Fruit fly (Drosophila melanogaster) whole organism, embryonic: ENCODE measurements around the gene Frmd5.
A peak's percentile ranks its signal among the peaks of the same experiment; 100 is the strongest.

Experiments
- Atf-2 ChIP-seq: fragments of 200-800 bp; sonication (Bioruptor generic); optimal IDR thresholded peaks from 2 replicates; lab custom pipeline; 2016; ENCODE audit warnings: missing biosample characterization, missing genetic modification characterization
- BtbVII ChIP-seq: fragments of 200-800 bp; sonication (Bioruptor generic); optimal IDR thresholded peaks from 3 replicates; lab custom pipeline; 2017; ENCODE audit warnings: missing biosample characterization, mild to moderate bottlenecking, missing genetic modification characterization
- Bteb2 ChIP-seq: fragments of 200-800 bp; sonication (Bioruptor generic); optimal IDR thresholded peaks from 2 replicates; lab custom pipeline; 2016; ENCODE audit warnings: missing biosample characterization, missing genetic modification characterization
- CG10147 ChIP-seq: fragments of 200-800 bp; sonication (Bioruptor generic); optimal IDR thresholded peaks from 2 replicates; lab custom pipeline; 2019; ENCODE audit warnings: missing biosample characterization, mild to moderate bottlenecking, missing genetic modification characterization, moderate library complexity
- CG10209 ChIP-seq: fragments of 200-800 bp; sonication (Bioruptor generic); optimal IDR thresholded peaks from 3 replicates; lab custom pipeline; 2017; ENCODE audit warnings: missing biosample characterization, mild to moderate bottlenecking, missing genetic modification characterization, missing genetic modification reagents
- CG11695 ChIP-seq: fragments of 200-800 bp; sonication (Bioruptor generic); IDR thresholded peaks from 3 replicates; pipeline ENCODE4 v1.3.6; 2022; ENCODE audit warnings: missing biosample characterization, missing genetic modification characterization
- CG1233 ChIP-seq: fragments of 200-800 bp; sonication (Bioruptor generic); optimal IDR thresholded peaks from 4 replicates; lab custom pipeline; 2018; ENCODE audit warnings: missing biosample characterization, mild to moderate bottlenecking, missing genetic modification characterization
- CG13894 ChIP-seq: fragments of 200-800 bp; sonication (Bioruptor generic); optimal IDR thresholded peaks from 3 replicates; lab custom pipeline; 2018; ENCODE audit warnings: missing biosample characterization, mild to moderate bottlenecking, missing genetic modification characterization, moderate library complexity
- CG1647 ChIP-seq: fragments of 200-800 bp; sonication (Bioruptor generic); optimal IDR thresholded peaks from 3 replicates; lab custom pipeline; 2016; ENCODE audit warnings: missing biosample characterization, missing genetic modification characterization
- CG2875 ChIP-seq: fragments of 200-800 bp; sonication (Bioruptor generic); optimal IDR thresholded peaks from 2 replicates; lab custom pipeline; 2017; ENCODE audit warnings: missing biosample characterization, mild to moderate bottlenecking, missing genetic modification characterization, missing genetic modification reagents
- CG31388 ChIP-seq: fragments of 200-800 bp; sonication (Bioruptor generic); optimal IDR thresholded peaks from 2 replicates; lab custom pipeline; 2016; ENCODE audit warnings: missing biosample characterization, missing genetic modification characterization
- CG33213 ChIP-seq: fragments of 200-800 bp; sonication (Bioruptor generic); optimal IDR thresholded peaks from 3 replicates; lab custom pipeline; 2016; ENCODE audit warnings: missing biosample characterization, missing genetic modification characterization
- CG33557 ChIP-seq: fragments of 200-800 bp; sonication (Bioruptor generic); optimal IDR thresholded peaks from 2 replicates; lab custom pipeline; 2019; ENCODE audit warnings: missing biosample characterization, mild to moderate bottlenecking, missing genetic modification characterization, moderate library complexity
- CG4404 ChIP-seq: fragments of 200-800 bp; sonication (Bioruptor generic); IDR thresholded peaks from 2 replicates; pipeline ENCODE4 v1.3.6; 2022; ENCODE audit warnings: missing biosample characterization, missing genetic modification characterization
- CG4730 ChIP-seq: fragments of 200-800 bp; sonication (Bioruptor generic); IDR thresholded peaks from 2 replicates; pipeline ENCODE4 v1.3.6; 2022; ENCODE audit warnings: missing biosample characterization, missing genetic modification characterization
- CG6813 ChIP-seq: fragments of 200-800 bp; sonication (Bioruptor generic); optimal IDR thresholded peaks from 2 replicates; lab custom pipeline; 2017; ENCODE audit warnings: missing biosample characterization, missing genetic modification characterization, mild to moderate bottlenecking, moderate library complexity, missing genetic modification reagents
- CG7963 ChIP-seq: fragments of 200-800 bp; sonication (Bioruptor generic); IDR thresholded peaks from 3 replicates; pipeline ENCODE4 v1.3.6; 2022; ENCODE audit warnings: missing biosample characterization, missing genetic modification characterization; ENCODE audit not compliant: partially characterized antibody
- CG8290 ChIP-seq, 3 experiments: fragments of 200-800 bp; sonication (Bioruptor generic); optimal IDR thresholded peaks; 2 replicates each; lab custom pipeline; 2016 to 2019; ENCODE audit warnings: missing biosample characterization in 3 of 3, missing genetic modification characterization in 3 of 3, mild to moderate bottlenecking in 2 of 3, moderate library complexity in 1 of 3
- CG9215 ChIP-seq: fragments of 200-800 bp; sonication (Bioruptor generic); IDR thresholded peaks from 2 replicates; pipeline ENCODE4 v1.3.6; 2022; ENCODE audit warnings: missing biosample characterization, missing genetic modification characterization
- CG9817 ChIP-seq: fragments of 200-800 bp; sonication (Bioruptor generic); optimal IDR thresholded peaks from 2 replicates; lab custom pipeline; 2018; ENCODE audit warnings: missing biosample characterization, mild to moderate bottlenecking, missing genetic modification characterization, moderate library complexity
- CG9932 ChIP-seq: fragments of 200-800 bp; sonication (Bioruptor generic); IDR thresholded peaks from 2 replicates; pipeline ENCODE4 v1.3.6; 2022; ENCODE audit warnings: missing biosample characterization, missing genetic modification characterization
- CkIIα-i1 ChIP-seq: fragments of 200-800 bp; sonication (Bioruptor generic); IDR thresholded peaks from 2 replicates; pipeline ENCODE4 v1.3.6; 2022; ENCODE audit warnings: missing biosample characterization, missing genetic modification characterization
- D19A ChIP-seq: fragments of 200-800 bp; optimal IDR thresholded peaks from 3 replicates; lab custom pipeline; 2019; ENCODE audit warnings: missing biosample characterization, mild to moderate bottlenecking, missing genetic modification characterization, moderate library complexity
- Dbx ChIP-seq: fragments of 200-800 bp; sonication (Bioruptor generic); IDR thresholded peaks from 3 replicates; pipeline ENCODE4 v1.3.6; 2022; ENCODE audit warnings: missing biosample characterization, missing genetic modification characterization
- Drgx ChIP-seq: fragments of 200-800 bp; sonication (Bioruptor generic); IDR thresholded peaks from 2 replicates; pipeline ENCODE4 v1.3.6; 2022; ENCODE audit warnings: missing biosample characterization, missing genetic modification characterization
- Elba2 ChIP-seq: fragments of 200-800 bp; sonication (Bioruptor generic); optimal IDR thresholded peaks from 3 replicates; lab custom pipeline; 2016; ENCODE audit warnings: missing biosample characterization, missing genetic modification characterization
- Ets65A ChIP-seq: fragments of 200-800 bp; sonication (Bioruptor generic); peaks from one replicate; lab custom pipeline; 2016; ENCODE audit warnings: missing biosample characterization, missing genetic modification characterization
- HHEX ChIP-seq: fragments of 200-800 bp; sonication (Bioruptor generic); optimal IDR thresholded peaks from 3 replicates; lab custom pipeline; 2017; ENCODE audit warnings: missing biosample characterization, mild to moderate bottlenecking, missing genetic modification characterization, missing genetic modification reagents
- Hmx ChIP-seq: fragments of 200-800 bp; sonication (Bioruptor generic); optimal IDR thresholded peaks from 2 replicates; lab custom pipeline; 2016; ENCODE audit warnings: missing biosample characterization, missing genetic modification characterization
- Hr78 ChIP-seq, 2 experiments: fragments of 200-800 bp in 1 of 2; fragments of >200 bp in 1 of 2; sonication (Bioruptor generic) in 1 of 2; optimal IDR thresholded peaks; 2 replicates each; lab custom pipeline; 2017 to 2019; ENCODE audit warnings: missing biosample characterization in 2 of 2, missing genetic modification characterization in 2 of 2, mild to moderate bottlenecking in 1 of 2, moderate library complexity in 1 of 2
- Kr ChIP-seq: fragments of 200-800 bp; sonication (Bioruptor generic); optimal IDR thresholded peaks from 2 replicates; lab custom pipeline; 2017; ENCODE audit warnings: missing biosample characterization, mild to moderate bottlenecking, missing genetic modification characterization
- MBD-R2 ChIP-seq: fragments of 200-800 bp; sonication (Bioruptor generic); IDR thresholded peaks from 2 replicates; pipeline ENCODE4 v1.3.6; 2022; ENCODE audit warnings: missing biosample characterization, missing genetic modification characterization
- Rfx ChIP-seq: fragments of 200-800 bp; sonication (Bioruptor generic); IDR thresholded peaks from 2 replicates; pipeline ENCODE4 v1.3.6; 2022; ENCODE audit warnings: missing biosample characterization, missing genetic modification characterization
- Six4 ChIP-seq: fragments of 200-800 bp; sonication (Bioruptor generic); optimal IDR thresholded peaks from 2 replicates; lab custom pipeline; 2016; ENCODE audit warnings: missing biosample characterization, missing genetic modification characterization
- Sry-β ChIP-seq: fragments of 200-800 bp; sonication (Bioruptor generic); optimal IDR thresholded peaks from 2 replicates; lab custom pipeline; 2018; ENCODE audit warnings: missing biosample characterization, mild to moderate bottlenecking, missing genetic modification characterization, moderate library complexity
- TFAM ChIP-seq: fragments of 200-800 bp; sonication (Bioruptor generic); optimal IDR thresholded peaks from 2 replicates; lab custom pipeline; 2017; ENCODE audit warnings: missing biosample characterization, missing genetic modification characterization, inconsistent platforms
- aop ChIP-seq: fragments of 200-800 bp; sonication (Bioruptor generic); IDR thresholded peaks from 2 replicates; pipeline ENCODE4 v1.3.6; 2022; ENCODE audit warnings: missing biosample characterization, missing genetic modification characterization
- dimm ChIP-seq: fragments of 200-800 bp; sonication (Bioruptor generic); IDR thresholded peaks from 2 replicates; pipeline ENCODE4 v1.3.6; 2022; ENCODE audit warnings: missing biosample characterization, missing genetic modification characterization
- en ChIP-seq: fragments of 200-800 bp; sonication (Bioruptor generic); optimal IDR thresholded peaks from 2 replicates; lab custom pipeline; 2016; ENCODE audit warnings: missing biosample characterization, missing genetic modification characterization
- hkb ChIP-seq, 2 experiments: fragments of 200-800 bp in 1 of 2; fragments of >200 bp in 1 of 2; sonication (Bioruptor generic) in 1 of 2; IDR thresholded peaks in 1 of 2; optimal IDR thresholded peaks in 1 of 2; 2 replicates each; pipeline versions ENCODE4 v1.3.6 to Lab custom; 2017 to 2022; ENCODE audit warnings: missing biosample characterization in 1 of 2, missing genetic modification characterization in 1 of 2
- lilli ChIP-seq: fragments of 200-800 bp; sonication (Bioruptor generic); optimal IDR thresholded peaks from 3 replicates; lab custom pipeline; 2016; ENCODE audit warnings: missing biosample characterization, missing genetic modification characterization
- pan ChIP-seq, 4 experiments: fragments of >200 bp in 3 of 4; fragments of 200-800 bp in 1 of 4; sonication (Bioruptor generic) in 1 of 4; optimal IDR thresholded peaks in 3 of 4; IDR thresholded peaks in 1 of 4; 2 replicates each; pipeline versions ENCODE4 v1.3.6 to Lab custom; 2017 to 2022; ENCODE audit warnings: missing biosample characterization in 2 of 4, missing genetic modification characterization in 2 of 4, mixed read lengths in 1 of 4
- pum ChIP-seq: fragments of 200-800 bp; sonication (Bioruptor generic); optimal IDR thresholded peaks from 2 replicates; lab custom pipeline; 2016; ENCODE audit warnings: missing biosample characterization, missing genetic modification characterization
- slp2 ChIP-seq: fragments of 200-800 bp; sonication (Bioruptor generic); optimal IDR thresholded peaks from 2 replicates; lab custom pipeline; 2016; ENCODE audit warnings: missing biosample characterization, missing genetic modification characterization
- so ChIP-seq: fragments of 200-800 bp; sonication (Bioruptor generic); IDR thresholded peaks from 3 replicates; pipeline ENCODE4 v1.3.6; 2022; ENCODE audit warnings: missing biosample characterization, missing genetic modification characterization
- ttk ChIP-seq: fragments of 200-800 bp; sonication (Bioruptor generic); IDR thresholded peaks from 2 replicates; pipeline ENCODE4 v2.1.2; 2022; ENCODE audit warnings: missing biosample characterization, missing genetic modification characterization
- vvl ChIP-seq: fragments of 200-800 bp; sonication (Bioruptor generic); IDR thresholded peaks from 2 replicates; pipeline ENCODE4 v1.3.6; 2022; ENCODE audit warnings: missing biosample characterization, missing genetic modification characterization
- zen ChIP-seq: fragments of 200-800 bp; sonication (Bioruptor generic); optimal IDR thresholded peaks from 3 replicates; lab custom pipeline; 2018; ENCODE audit warnings: missing biosample characterization, mild to moderate bottlenecking, missing genetic modification characterization, moderate library complexity
- zen2 ChIP-seq: fragments of 200-800 bp; sonication (Bioruptor generic); IDR thresholded peaks from 3 replicates; pipeline ENCODE4 v1.3.6; 2022; ENCODE audit warnings: missing biosample characterization, missing genetic modification characterization; ENCODE audit not compliant: partially characterized antibody

Gene Frmd5

DNA sequence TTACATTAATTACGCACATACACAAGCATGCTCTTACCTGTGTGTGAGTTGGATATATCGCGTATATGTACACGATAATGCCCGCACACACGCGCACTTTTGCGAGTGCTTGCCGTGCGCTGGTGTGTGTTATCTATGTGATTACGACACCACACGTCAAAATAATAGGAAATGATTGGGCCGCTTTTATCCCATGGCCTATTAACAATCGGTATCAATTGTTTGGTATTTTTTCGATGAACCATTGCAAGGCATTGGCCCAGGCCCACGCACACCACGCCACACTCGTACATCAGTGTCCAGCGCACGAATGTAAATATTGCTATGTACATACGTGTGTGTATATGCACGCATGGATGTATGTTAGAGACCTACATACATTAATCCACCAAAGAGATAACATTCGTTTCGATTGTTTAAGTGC is 9.4 kb upstream of the Frmd5 start (continued):
- TF ChIP-seq CG33213 (GFP tag; lab: Kevin White, UChicago), result peak; percentile 61
- peak; percentile 81; the same call in 2 of the 3 replicates for TF ChIP-seq Dbx (GFP tag; lab: Robert Waterston, UW)
- no peak for TF ChIP-seq CG7963
- no peak for TF ChIP-seq Kr (GFP tag; lab: Kevin White, UChicago)
- TF ChIP-seq pan (optimal IDR thresholded peaks at IDR 0.05; lab: Kevin White, UChicago), result no peak
- TF ChIP-seq pan (GFP tag; optimal IDR thresholded peaks at IDR 0.05 in 1 of 2, IDR thresholded peaks at IDR 0.05 in 1 of 2), result no peak
- no peak for TF ChIP-seq CG4404 (GFP tag; lab: Robert Waterston, UW)
- peak; percentile 76 for TF ChIP-seq CG33557 (GFP tag; lab: Kevin White, UChicago)
- TF ChIP-seq CG9932 (GFP tag; lab: Robert Waterston, UW), result peak; percentile 78; the same call in 1 of the 2 replicates
- peak; percentile 63 for TF ChIP-seq CG10209 (GFP tag; lab: Kevin White, UChicago)
- TF ChIP-seq CG4730 (GFP tag; lab: Robert Waterston, UW), result no peak
- no peak for TF ChIP-seq hkb (optimal IDR thresholded peaks at IDR 0.05; lab: Kevin White, UChicago)
- TF ChIP-seq hkb (GFP tag; IDR thresholded peaks at IDR 0.05; lab: Robert Waterston, UW), result peak; percentile 69
- no peak; the same call in 1 of the 3 replicates for TF ChIP-seq so (GFP tag; lab: Robert Waterston, UW)
- TF ChIP-seq pum (GFP tag; lab: Kevin White, UChicago), result no peak
- peak; percentile 17 for TF ChIP-seq Sry-β (GFP tag; lab: Kevin White, UChicago)
- TF ChIP-seq Hr78 (GFP tag; optimal IDR thresholded peaks at IDR 0.05; lab: Kevin White, UChicago), result peak in 1 of 2 experiments; percentile 51
- TF ChIP-seq CG31388 (GFP tag; lab: Kevin White, UChicago), result no peak
- TF ChIP-seq vvl (GFP tag; lab: Robert Waterston, UW), result peak; percentile 93
- peak; percentile 74 for TF ChIP-seq CG1233 (GFP tag; lab: Kevin White, UChicago)
- TF ChIP-seq zen, result peak; percentile 29
- peak; percentile 71 for TF ChIP-seq BtbVII (GFP tag; lab: Kevin White, UChicago)
- peak; percentile 64 for TF ChIP-seq CG10147 (GFP tag; lab: Kevin White, UChicago)
- TF ChIP-seq Ets65A (GFP tag; lab: Kevin White, UChicago), result no peak
- peak; percentile 78 for TF ChIP-seq HHEX (GFP tag; lab: Kevin White, UChicago)
- TF ChIP-seq Six4, result peak; percentile 48
- no peak for TF ChIP-seq Elba2 (GFP tag; lab: Kevin White, UChicago)
- TF ChIP-seq ttk (GFP tag; lab: Robert Waterston, UW), result no peak
- TF ChIP-seq CG9817 (tag; lab: Kevin White, UChicago), result no peak
- TF ChIP-seq zen2, result no peak; the same call in 2 of the 3 replicates
- peak; percentile 51 for TF ChIP-seq lilli (GFP tag; lab: Kevin White, UChicago)
- no peak for TF ChIP-seq CkIIα-i1 (GFP tag; lab: Robert Waterston, UW)
- TF ChIP-seq Rfx (GFP tag; lab: Robert Waterston, UW), result peak; percentile 75
- no peak for TF ChIP-seq CG9215 (GFP tag; lab: Robert Waterston, UW)
- TF ChIP-seq en, result no peak
- TF ChIP-seq CG2875 (GFP tag; lab: Kevin White, UChicago), result peak; percentile 53
- peak; percentile 36 for TF ChIP-seq Bteb2 (GFP tag; lab: Kevin White, UChicago)
- TF ChIP-seq CG6813 (GFP tag; lab: Kevin White, UChicago), result peak; percentile 66
- no peak for TF ChIP-seq aop (GFP tag; lab: Robert Waterston, UW)
- peak; percentile 30; the same call in 1 of the 3 replicates for TF ChIP-seq CG11695
- peak; percentile 93 for TF ChIP-seq CG13894 (tag; lab: Kevin White, UChicago)
- no peak for TF ChIP-seq TFAM (GFP tag; lab: Kevin White, UChicago)
- peak; percentile 67 for TF ChIP-seq D19A (tag; lab: Kevin White, UChicago)
- TF ChIP-seq MBD-R2, result peak; percentile 81
- TF ChIP-seq dimm (GFP tag; lab: Robert Waterston, UW), result no peak
- peak; percentile 2 for TF ChIP-seq CG8290 (GFP tag; optimal IDR thresholded peaks at IDR 0.05; lab: Kevin White, UChicago)
- peak; percentile 75 to 91 for TF ChIP-seq CG8290 (tag; optimal IDR thresholded peaks at IDR 0.05; lab: Kevin White, UChicago)
- TF ChIP-seq Atf-2 (GFP tag; lab: Kevin White, UChicago), result peak; percentile 41
- peak; percentile 61 for TF ChIP-seq CG1647
- no peak for TF ChIP-seq Hmx (GFP tag; lab: Kevin White, UChicago)
- TF ChIP-seq slp2, result peak; percentile 43
- TF ChIP-seq Drgx (GFP tag; lab: Robert Waterston, UW), result no peak
